Worm (Caenorhabditis elegans): ENCODE results near the gene T07F8.4.

DNA sequence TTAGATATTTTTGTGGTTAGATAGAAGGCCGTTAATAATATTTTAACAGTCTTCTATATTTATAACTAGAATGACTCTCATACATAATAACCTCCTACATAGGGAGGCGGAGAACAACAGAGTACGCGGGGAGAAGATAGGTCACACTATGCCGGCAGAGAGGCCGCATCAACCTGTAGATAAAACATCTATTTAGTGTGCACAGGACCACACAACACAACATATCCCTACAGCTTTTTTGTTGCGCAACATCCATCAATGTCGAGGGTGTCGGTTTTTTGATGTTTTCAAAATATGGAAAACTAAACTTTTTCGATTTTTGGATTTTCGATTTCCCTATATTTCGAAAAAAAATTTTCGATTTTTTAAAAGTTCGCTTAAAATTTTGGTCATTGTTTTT lies 41.0 kb downstream of the T07F8.4 start:
- TF ChIP-seq ztf-1 (GFP tag; conservative IDR thresholded peaks at IDR 0.05) (no peak), ZK546.5 (tag; optimal IDR thresholded peaks at IDR 0.05) (no peak), nhr-11 (tag; optimal IDR thresholded peaks at IDR 0.05) (no peak), lin-13 (GFP tag; optimal IDR thresholded peaks at IDR 0.05) (no peak), lin-39 (tag; optimal IDR thresholded peaks at IDR 0.05) (no peak), snpc-4 (tag; optimal IDR thresholded peaks at IDR 0.05) (no peak), aly-2 (tag; optimal IDR thresholded peaks at IDR 0.05) (no peak), nhr-237 (tag; optimal IDR thresholded peaks at IDR 0.05) (no peak), fos-1 (tag; optimal IDR thresholded peaks at IDR 0.05) (no peak), lsy-2 (tag; optimal IDR thresholded peaks at IDR 0.05) (no peak), skn-1 (tag; optimal IDR thresholded peaks at IDR 0.05) (no peak), ceh-82 (tag; optimal IDR thresholded peaks at IDR 0.05) (no peak), ama-1 (optimal IDR thresholded peaks at IDR 0.05) (no peak)
